Fruit fly (Drosophila melanogaster) whole organism, larva: ENCODE results near the gene Idgf3.

Experiments
- noc ChIP-seq: fragments of 200-800 bp; sonication (Bioruptor generic); optimal IDR thresholded peaks from 3 replicates; lab custom pipeline; 2019; ENCODE audit warnings: missing biosample characterization, mild to moderate bottlenecking, missing genetic modification characterization, moderate library complexity

The Idgf3 gene

DNA sequence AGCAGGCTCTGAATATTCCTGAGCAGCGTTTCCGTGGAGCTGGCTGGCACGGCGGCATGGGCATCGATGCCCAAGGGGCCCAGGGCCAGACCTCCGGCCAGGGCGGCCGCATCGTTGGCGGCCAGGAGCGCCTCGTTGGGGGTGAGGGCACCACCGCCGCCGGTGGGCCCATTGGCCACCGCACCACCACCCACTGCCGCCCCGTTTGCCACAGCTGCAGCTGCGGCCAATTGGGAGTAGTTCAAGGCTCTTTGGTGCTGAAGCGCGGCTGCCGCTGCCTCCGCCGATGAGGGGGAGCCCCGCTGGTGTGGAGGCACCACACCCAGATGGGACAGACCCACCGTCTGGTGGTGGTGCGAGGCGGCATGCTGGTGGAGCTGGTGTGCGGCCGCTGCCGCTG is 21.5 kb downstream of the Idgf3 start:
- TF ChIP-seq noc (tag; lab: Kevin White, UChicago), result no peak

dm6 chr2L:16476517-16476916 is 25.8 kb downstream of the Idgf3 start:
- no peak for TF ChIP-seq noc (tag; lab: Kevin White, UChicago)

- TF ChIP-seq noc (tag; lab: Kevin White, UChicago), result no peak
These were observed 34.9 kb downstream of the Idgf3 start, which contains the start of gene dac for dm6 chr2L:16485643-16486000. TSS of gene dac (minus strand) at chr2L:16485998.

DNA sequence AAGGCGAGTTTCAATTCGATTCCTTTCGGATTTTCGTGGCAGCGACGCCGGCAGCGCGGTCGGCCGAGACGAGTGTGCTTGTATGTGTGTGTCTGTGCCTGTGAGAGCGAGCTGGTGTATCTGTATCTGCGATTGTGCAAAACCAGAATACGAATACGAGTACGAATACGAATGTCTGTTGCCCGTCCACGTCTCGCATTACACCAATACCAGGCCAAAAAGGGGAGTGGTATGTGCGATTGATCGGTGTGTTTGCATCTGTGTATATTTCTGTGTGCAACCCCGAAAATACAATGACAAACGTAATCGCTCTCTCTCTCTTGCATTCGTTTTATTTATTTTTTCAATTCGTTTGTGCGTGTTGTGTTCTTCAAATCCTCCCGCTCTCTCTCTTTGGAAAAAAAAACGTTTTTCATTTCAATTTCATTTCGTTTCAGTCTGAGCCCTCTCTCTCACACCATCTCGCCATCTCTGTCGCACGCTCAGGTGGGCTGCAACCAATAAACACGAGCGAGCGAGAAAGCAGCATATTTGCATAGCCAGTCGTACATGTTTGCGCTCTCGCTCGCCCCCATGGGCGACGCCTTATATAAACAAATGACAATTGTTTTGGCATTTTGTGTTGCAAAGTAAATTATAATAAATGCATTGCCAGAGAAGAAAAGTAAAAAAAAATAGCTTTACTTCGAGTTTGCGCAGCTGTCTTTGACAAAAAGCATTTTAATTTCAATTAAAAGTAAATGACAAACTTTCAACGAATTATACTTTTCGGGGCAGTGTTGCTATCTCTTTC is 35.5 kb downstream of the Idgf3 start:
- TF ChIP-seq noc (tag; lab: Kevin White, UChicago), result no peak

dm6 chr2L:16487571-16488276 is 37.0 kb downstream of the Idgf3 start, which contains the start of gene Nepl8:
TSS of gene Nepl8 (plus strand) at chr2L:16488148.
- no peak for TF ChIP-seq noc (tag; lab: Kevin White, UChicago)

dm6 chr2L:16491123-16491751 is 40.5 kb downstream of the Idgf3 start, which contains the start of gene Tpr2:
TSS of gene Tpr2 (plus strand) at chr2L:16491540.
- peak; percentile 9 for TF ChIP-seq noc (tag; lab: Kevin White, UChicago)

- TF ChIP-seq noc (tag; lab: Kevin White, UChicago), result no peak
These were observed 41.3 kb downstream of the Idgf3 start for dm6 chr2L:16491752-16492616.

dm6 chr2L:16492617-16493203 is 42.0 kb downstream of the Idgf3 start:
- TF ChIP-seq noc (tag; lab: Kevin White, UChicago), result peak; percentile 76

dm6 chr2L:16493999-16494741 is 43.5 kb downstream of the Idgf3 start:
- TF ChIP-seq noc (tag; lab: Kevin White, UChicago), result no peak

DNA sequence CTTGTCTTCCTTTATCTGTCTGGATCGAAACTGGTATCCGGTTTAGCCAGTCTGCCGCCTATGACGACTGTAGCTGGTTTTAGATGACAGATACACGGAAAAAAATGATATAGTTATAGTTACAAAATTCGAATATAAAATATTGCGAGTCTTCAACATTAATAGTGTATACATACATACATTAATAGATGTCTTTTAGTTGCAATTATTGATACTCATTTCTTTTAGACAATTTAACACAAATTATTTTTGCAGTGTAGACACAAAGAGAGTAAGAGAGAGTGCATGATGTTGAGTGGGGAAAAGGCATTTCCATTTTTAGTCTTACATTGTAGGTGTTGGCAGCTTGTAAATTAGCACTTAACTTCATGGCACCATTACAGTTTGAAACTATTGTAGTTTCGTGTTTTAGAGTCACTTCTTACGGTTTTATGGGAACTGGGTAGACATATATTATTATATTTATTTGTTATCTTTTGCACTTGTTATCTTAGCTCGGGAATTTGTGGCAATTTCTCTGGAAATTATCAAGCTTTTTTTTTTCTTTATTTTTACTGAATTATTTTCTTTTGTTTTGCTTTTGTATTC is 44.6 kb downstream of the Idgf3 start:
- peak; percentile 87 for TF ChIP-seq noc (tag; lab: Kevin White, UChicago)

DNA sequence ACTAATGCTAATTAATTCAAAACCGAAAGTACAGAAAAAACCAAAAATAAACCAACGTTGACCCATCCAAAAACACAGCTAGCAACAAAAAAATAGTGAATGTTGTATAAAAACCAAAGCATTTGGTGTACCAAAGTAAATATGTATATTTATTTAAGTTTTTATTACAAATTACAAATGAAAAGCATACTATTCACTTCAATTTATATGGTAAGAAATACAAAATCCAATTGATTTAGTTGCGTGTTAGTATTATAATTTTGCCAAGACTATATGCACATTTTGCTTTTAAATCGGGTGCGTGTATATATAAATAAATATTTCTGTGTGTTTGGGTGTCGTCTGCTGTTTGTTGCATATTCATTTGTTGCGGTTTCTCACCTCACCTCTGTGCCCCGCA is 46.5 kb downstream of the Idgf3 start:
- TF ChIP-seq noc (tag; lab: Kevin White, UChicago), result no peak

- no peak for TF ChIP-seq noc (tag; lab: Kevin White, UChicago)
These were observed 47.4 kb downstream of the Idgf3 start for dm6 chr2L:16498100-16498499.

DNA sequence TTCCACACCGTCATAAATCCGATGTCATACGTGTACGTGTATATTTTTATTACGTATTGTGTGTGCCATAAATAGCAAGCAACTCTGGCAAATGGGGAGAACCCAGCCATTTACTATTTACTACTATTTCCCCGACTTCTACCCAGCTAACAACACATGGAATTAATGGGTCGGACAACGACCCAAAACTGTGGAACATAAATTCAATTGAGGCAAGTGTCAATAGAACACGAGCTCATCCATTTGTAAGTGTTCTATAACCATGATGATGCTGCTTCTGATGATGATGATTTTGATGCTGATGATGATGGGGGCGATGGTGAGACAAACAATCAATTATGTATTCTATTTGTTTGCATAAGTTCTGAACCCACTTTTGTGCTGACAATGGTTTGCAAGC is 48.9 kb downstream of the Idgf3 start:
- TF ChIP-seq noc (tag; lab: Kevin White, UChicago), result no peak

- peak; percentile 79 for TF ChIP-seq noc (tag; lab: Kevin White, UChicago)
These were observed 49.8 kb downstream of the Idgf3 start for dm6 chr2L:16500469-16500868.
